Worm (Caenorhabditis elegans) whole organism, early embryonic: ENCODE data around the gene ZC190.5.
"Not testable (repeated sequence)": the region's sequence is repeated elsewhere in the genome, so short reads cannot be mapped to it uniquely, and the experiment has no call there.

ENCODE experiments used
- B0310.2 ChIP-seq: sonication (generic microtip); optimal IDR thresholded peaks from 2 replicates; lab custom pipeline; 2016; ENCODE audit warnings: mild to moderate bottlenecking, missing genetic modification characterization, missing compliant biosample characterization
- F13C5.2 ChIP-seq: sonication (generic microtip); optimal IDR thresholded peaks from 2 replicates; lab custom pipeline; 2017; ENCODE audit warnings: mild to moderate bottlenecking, missing genetic modification characterization, inconsistent platforms, missing compliant biosample characterization
- aly-1 ChIP-seq: sonication (generic microtip); optimal IDR thresholded peaks from 2 replicates; lab custom pipeline; 2016; ENCODE audit warnings: missing genetic modification characterization, missing compliant biosample characterization
- ama-1 ChIP-seq: fragments of 150-350 bp; optimal IDR thresholded peaks from 2 replicates; lab custom pipeline; 2014
- ceh-13 ChIP-seq: fragments of 200-800 bp; sonication (Bioruptor generic); optimal IDR thresholded peaks from 2 replicates; lab custom pipeline; 2018; ENCODE audit warnings: mild to moderate bottlenecking, missing genetic modification characterization, missing compliant biosample characterization
- ceh-36 ChIP-seq: sonication (generic microtip); optimal IDR thresholded peaks from 2 replicates; lab custom pipeline; 2016; ENCODE audit warnings: missing genetic modification characterization, inconsistent platforms, missing compliant biosample characterization
- ets-7 ChIP-seq: sonication (generic microtip); optimal IDR thresholded peaks from 2 replicates; lab custom pipeline; 2016; ENCODE audit warnings: missing genotype, missing genetic modification characterization, missing compliant biosample characterization
- flt-1 ChIP-seq: fragments of 200-800 bp; sonication (Bioruptor generic); IDR thresholded peaks from 2 replicates; pipeline ENCODE4 v1.3.6; 2022; ENCODE audit warnings: missing genetic modification characterization, missing compliant biosample characterization
- hmbx-1 ChIP-seq: sonication (generic microtip); optimal IDR thresholded peaks from 2 replicates; lab custom pipeline; 2016; ENCODE audit warnings: mild to moderate bottlenecking, missing genetic modification characterization, missing compliant biosample characterization
- hmg-4 ChIP-seq: fragments of 200-800 bp; sonication (Bioruptor generic); optimal IDR thresholded peaks from 2 replicates; lab custom pipeline; 2018; ENCODE audit warnings: mild to moderate bottlenecking, missing genetic modification characterization, missing compliant biosample characterization
- hnd-1 ChIP-seq: sonication (generic microtip); optimal IDR thresholded peaks from 2 replicates; lab custom pipeline; 2016; ENCODE audit warnings: missing genetic modification characterization, missing compliant biosample characterization
- pes-1 ChIP-seq: fragments of 200-800 bp; sonication (Bioruptor generic); IDR thresholded peaks from 2 replicates; pipeline ENCODE4 v1.3.6; 2022; ENCODE audit warnings: missing genetic modification reagents, missing genetic modification characterization, missing compliant biosample characterization
- scrt-1 ChIP-seq: fragments of 200-800 bp; sonication (Bioruptor generic); IDR thresholded peaks from 2 replicates; pipeline ENCODE4 v1.3.6; 2022; ENCODE audit warnings: missing genetic modification characterization, missing compliant biosample characterization
- sea-1 ChIP-seq: fragments of 200-800 bp; sonication (Bioruptor generic); conservative IDR thresholded peaks from 2 replicates; pipeline ENCODE4 v1.3.6; 2022; ENCODE audit warnings: missing genetic modification characterization, missing compliant biosample characterization
- tbx-11 ChIP-seq: fragments of 200-800 bp; sonication (Bioruptor generic); IDR thresholded peaks from 2 replicates; pipeline ENCODE4 v1.3.6; 2022; ENCODE audit warnings: missing genetic modification characterization, missing compliant biosample characterization
- tbx-37 ChIP-seq: fragments of 200-800 bp; sonication (Bioruptor generic); conservative IDR thresholded peaks from 2 replicates; pipeline ENCODE4 v1.3.6; 2022; ENCODE audit warnings: missing genetic modification reagents, missing genetic modification characterization, missing compliant biosample characterization
- tra-4 ChIP-seq: sonication (generic microtip); optimal IDR thresholded peaks from 2 replicates; lab custom pipeline; 2017; ENCODE audit warnings: missing genetic modification characterization, missing compliant biosample characterization

The ZC190.5 gene

DNA sequence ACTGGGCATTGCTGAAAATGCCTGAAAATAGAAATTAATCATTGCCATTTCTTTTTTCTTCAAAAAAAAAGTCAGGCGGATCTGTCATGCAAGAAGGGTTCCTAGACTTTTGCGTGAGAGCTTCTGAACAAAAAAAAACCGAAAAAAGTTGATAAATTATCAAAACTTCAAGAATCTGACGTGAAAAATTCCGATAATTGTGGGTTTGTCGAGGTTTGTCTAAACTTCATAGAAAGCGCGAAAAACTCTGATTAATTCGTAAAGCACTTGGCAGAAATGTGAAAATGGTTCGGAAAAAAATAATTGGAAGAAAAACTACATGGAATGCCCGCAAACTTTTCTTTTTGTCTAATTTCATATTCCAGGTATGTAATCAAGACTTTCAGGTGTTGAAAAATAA is at the start of gene ZC190.5:
TSS of gene ZC190.5 (minus strand) at position 101 of the 400 bp plus-strand sequence.
- TF ChIP-seq hmbx-1 (tag; lab: Kevin White, UChicago) (no peak), ama-1 (lab: Kevin White, UChicago) (no peak), ceh-36 (tag; lab: Kevin White, UChicago) (no peak), ets-7 (tag; lab: Kevin White, UChicago) (no peak), tbx-11 (GFP tag; lab: Robert Waterston, UW) (no peak), tra-4 (tag; lab: Kevin White, UChicago) (no peak), F13C5.2 (tag; lab: Kevin White, UChicago) (no peak), hmg-4 (no peak), pes-1 (GFP tag; lab: Robert Waterston, UW) (no peak), flt-1 (GFP tag; lab: Robert Waterston, UW) (no peak)

DNA sequence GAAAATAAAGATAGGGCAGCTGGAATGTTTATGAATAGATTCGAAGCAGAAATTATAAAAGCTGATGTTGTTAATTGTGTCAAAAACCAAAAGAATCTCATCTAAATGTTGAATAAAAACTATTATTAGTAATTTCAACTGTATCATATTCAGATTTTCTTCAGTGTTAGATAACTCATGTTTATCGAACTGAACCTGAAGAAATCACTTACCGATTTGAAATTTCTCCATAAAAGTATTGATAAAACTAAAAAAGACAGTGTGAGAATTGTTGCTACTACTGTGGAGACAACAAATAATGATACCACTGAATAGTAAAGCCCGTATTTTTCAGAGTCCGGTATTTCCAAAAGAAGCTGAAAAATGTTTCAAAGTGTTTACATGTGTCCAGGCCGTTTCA is 48.8 kb upstream of the ZC190.5 start, which contains the start of gene ZC196.8:
TSS of gene ZC196.8 (minus strand) at position 101 of the 400 bp plus-strand sequence.
- TF ChIP-seq hmbx-1 (tag; lab: Kevin White, UChicago); ets-7 (tag; lab: Kevin White, UChicago); ama-1 (lab: Kevin White, UChicago): not testable (repeated sequence)

DNA sequence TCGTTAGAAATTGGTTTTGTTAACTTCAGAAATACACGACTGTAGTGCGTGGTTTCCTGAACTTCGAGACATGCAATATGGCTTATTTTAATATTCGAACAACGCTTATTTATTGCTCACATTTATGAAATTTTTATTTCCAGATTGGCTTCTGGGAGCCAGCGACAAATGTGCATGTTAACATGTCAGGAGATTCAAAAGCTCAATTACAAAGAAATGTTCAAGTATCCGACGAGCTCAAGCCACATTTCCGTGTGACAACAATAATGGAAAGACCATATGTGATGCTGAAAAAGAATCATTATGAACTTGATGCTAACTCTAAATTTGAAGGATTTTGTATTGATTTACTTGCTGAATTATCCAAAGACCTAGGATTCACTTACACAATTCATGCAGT is 45.0 kb upstream of the ZC190.5 start:
- TF ChIP-seq B0310.2 (tag; lab: Kevin White, UChicago) (no peak), ets-7 (tag; lab: Kevin White, UChicago) (no peak), tra-4 (tag; lab: Kevin White, UChicago) (no peak), sea-1 (no peak), ceh-36 (tag; lab: Kevin White, UChicago) (no peak), pes-1 (GFP tag; lab: Robert Waterston, UW) (no peak)

DNA sequence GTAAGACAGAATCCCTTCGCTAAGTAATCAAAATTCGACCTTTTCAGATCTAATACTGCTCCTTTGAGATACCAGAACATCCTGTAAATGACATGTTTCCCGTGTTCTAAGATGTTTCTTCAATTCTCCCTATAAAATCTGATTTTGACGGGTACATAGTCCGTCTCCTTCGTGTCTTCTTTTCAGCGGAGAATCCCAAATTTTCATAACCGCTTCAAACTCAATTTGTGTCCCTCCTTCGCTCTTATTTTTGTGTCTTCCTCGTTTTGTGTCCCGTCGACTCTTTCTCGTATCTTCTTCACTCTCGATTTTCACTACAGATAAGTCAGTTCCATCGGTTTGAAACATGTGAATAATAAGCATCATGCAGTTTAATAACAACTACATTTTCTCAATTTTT is 42.8 kb upstream of the ZC190.5 start, which contains the start of gene glr-5:
TSS of gene glr-5 (plus strand) at position 321 of the 400 bp plus-strand sequence.
- TF ChIP-seq ets-7 (tag; lab: Kevin White, UChicago) (no peak), pes-1 (GFP tag; lab: Robert Waterston, UW) (no peak), sea-1 (no peak), tra-4 (tag; lab: Kevin White, UChicago) (no peak), hnd-1 (tag; lab: Kevin White, UChicago) (no peak), tbx-37 (no peak), hmbx-1 (tag; lab: Kevin White, UChicago) (no peak), aly-1 (tag; lab: Kevin White, UChicago) (no peak), flt-1 (GFP tag; lab: Robert Waterston, UW) (no peak), ceh-13 (GFP tag; lab: Kevin White, UChicago) (no peak), tbx-11 (GFP tag; lab: Robert Waterston, UW) (no peak), ceh-36 (tag; lab: Kevin White, UChicago) (no peak), B0310.2 (tag; lab: Kevin White, UChicago) (no peak)

DNA sequence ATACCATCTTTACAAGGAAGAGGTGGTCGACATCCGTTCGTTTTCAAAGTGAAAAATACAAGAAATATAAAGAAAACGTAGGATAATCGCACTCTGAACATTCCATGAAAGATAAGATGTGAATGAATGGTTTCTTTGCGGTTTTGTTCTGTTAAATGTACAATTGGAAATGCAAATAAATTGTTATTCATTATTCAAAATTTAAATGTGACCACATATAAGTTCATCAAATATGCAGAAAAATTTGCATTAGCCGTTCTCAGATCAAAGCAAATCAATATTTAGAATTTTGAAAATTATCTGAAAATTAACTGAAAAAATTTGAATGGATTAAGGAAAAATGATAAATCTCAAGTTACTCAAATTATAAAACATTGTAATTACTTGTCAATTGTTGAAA is 38.5 kb upstream of the ZC190.5 start, which contains the start of gene ZC178.2:
TSS of gene ZC178.2 (minus strand) at position 101 of the 400 bp plus-strand sequence.
- no peak for TF ChIP-seq ceh-13 (GFP tag; lab: Kevin White, UChicago)
- no peak for TF ChIP-seq ceh-36 (tag; lab: Kevin White, UChicago)
- TF ChIP-seq hnd-1 (tag; lab: Kevin White, UChicago): no peak
- TF ChIP-seq ets-7 (tag; lab: Kevin White, UChicago): no peak
- TF ChIP-seq hmg-4: no peak
- no peak for TF ChIP-seq sea-1

DNA sequence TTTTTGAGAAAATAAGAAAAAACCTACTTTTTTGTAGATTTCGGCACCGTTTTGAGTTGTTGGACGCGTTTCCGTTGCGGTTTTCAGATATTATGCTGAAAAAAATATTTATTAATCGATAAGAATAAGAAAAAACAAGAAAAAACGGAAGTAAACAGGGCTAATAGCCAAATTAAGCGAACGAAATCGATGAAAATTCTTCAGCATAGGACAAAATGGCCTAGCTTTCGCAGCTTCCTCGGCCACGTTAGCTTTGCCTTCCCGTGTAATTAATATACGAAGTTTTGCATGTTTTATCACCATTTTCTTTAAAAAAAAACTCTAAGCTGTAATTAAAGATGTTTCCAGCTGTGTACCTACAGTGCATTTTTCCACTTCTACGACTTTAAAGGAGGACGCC is 22.8 kb upstream of the ZC190.5 start, which contains the start of gene ZC190.10:
TSS of gene ZC190.10 (minus strand) at position 101 of the 400 bp plus-strand sequence.
- TF ChIP-seq tra-4, ceh-36, F13C5.2 (tag; lab: Kevin White, UChicago): not testable (repeated sequence)

DNA sequence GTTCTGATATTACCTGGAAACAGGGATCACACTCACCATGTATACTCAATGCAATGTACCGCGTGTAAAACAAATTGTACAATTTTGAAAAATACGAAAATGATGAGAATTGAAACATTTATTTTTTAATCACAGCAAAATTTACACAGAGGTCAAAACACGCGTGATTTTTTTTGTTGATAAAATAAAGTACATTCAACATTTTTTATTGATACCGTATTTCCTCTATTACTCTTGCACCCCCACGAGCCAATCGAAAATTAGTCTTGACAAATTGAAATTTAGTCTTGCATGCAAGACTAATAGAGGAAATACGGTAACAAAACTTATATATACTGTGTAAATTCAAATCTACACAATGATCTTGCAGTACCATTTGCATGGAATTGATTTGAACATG is 14.3 kb upstream of the ZC190.5 start, which contains the start of gene ZC190.8:
TSS of gene ZC190.8 (minus strand) at position 101 of the 400 bp plus-strand sequence.
- no peak for TF ChIP-seq flt-1 (GFP tag; lab: Robert Waterston, UW)
- no peak for TF ChIP-seq aly-1 (tag; lab: Kevin White, UChicago)
- TF ChIP-seq scrt-1: no peak

DNA sequence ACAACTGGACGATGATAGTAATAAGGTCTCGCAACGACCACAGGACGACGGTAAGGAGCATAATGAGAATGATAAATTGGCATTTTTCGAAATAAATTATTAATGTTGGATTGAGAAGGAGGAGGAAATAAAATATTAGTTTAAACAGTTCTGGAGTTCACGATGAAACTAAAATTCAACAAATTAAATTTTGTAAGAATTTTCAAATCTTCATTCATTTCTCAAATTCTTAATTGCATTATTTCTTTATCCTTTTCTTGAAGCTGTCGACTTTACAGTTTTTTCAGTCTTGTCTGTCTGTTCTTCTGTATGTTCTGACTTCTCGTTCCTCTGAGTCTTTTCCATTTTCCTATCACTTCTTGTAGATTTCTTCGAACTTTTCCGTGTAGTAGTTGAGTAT is 13.4 kb upstream of the ZC190.5 start, which contains the start of gene ZC190.7:
TSS of gene ZC190.7 (minus strand) at position 101 of the 400 bp plus-strand sequence.
- no peak for TF ChIP-seq hmbx-1 (tag; lab: Kevin White, UChicago)
- no peak for TF ChIP-seq hmg-4
- TF ChIP-seq pes-1 (GFP tag; lab: Robert Waterston, UW): no peak
- no peak for TF ChIP-seq tbx-11 (GFP tag; lab: Robert Waterston, UW)
- no peak for TF ChIP-seq ama-1 (lab: Kevin White, UChicago)
- no peak for TF ChIP-seq F13C5.2 (tag; lab: Kevin White, UChicago)
- no peak for TF ChIP-seq tra-4 (tag; lab: Kevin White, UChicago)
- no peak for TF ChIP-seq scrt-1
- no peak for TF ChIP-seq tbx-37
- TF ChIP-seq flt-1 (GFP tag; lab: Robert Waterston, UW): no peak
- no peak for TF ChIP-seq ceh-36 (tag; lab: Kevin White, UChicago)
- TF ChIP-seq sea-1: no peak
